Worm (Caenorhabditis elegans) whole organism, L1 larva: ENCODE results near the gene nhr-76.

ENCODE experiments used
- ces-1 ChIP-seq: fragments of 150-350 bp; optimal IDR thresholded peaks from 2 replicates; lab custom pipeline; 2014; ENCODE audit warnings: missing biosample characterization, missing genetic modification reagents, missing genetic modification characterization
- fkh-10 ChIP-seq: sonication (generic microtip); optimal IDR thresholded peaks from 2 replicates; lab custom pipeline; 2017; ENCODE audit warnings: missing biosample characterization, missing genetic modification reagents, missing genetic modification characterization
- isw-1 ChIP-seq: fragments of 200-800 bp; sonication (Bioruptor generic); IDR thresholded peaks from 2 replicates; pipeline ENCODE4 v1.3.6; 2022; ENCODE audit warnings: missing genetic modification characterization, missing compliant biosample characterization
- lin-13 ChIP-seq: fragments of 150-350 bp; optimal IDR thresholded peaks from 2 replicates; lab custom pipeline; 2014; ENCODE audit warnings: missing biosample characterization, missing genetic modification reagents, missing genetic modification characterization
- lin-35 ChIP-seq, 2 experiments: fragments of 150-350 bp; optimal IDR thresholded peaks; 2 replicates each; lab custom pipeline; 2014; ENCODE audit warnings: missing biosample characterization in 2 of 2, missing genetic modification characterization in 2 of 2, missing genetic modification reagents in 2 of 2
- lin-39 ChIP-seq: fragments of 150-350 bp; optimal IDR thresholded peaks from 2 replicates; lab custom pipeline; 2014; ENCODE audit warnings: missing biosample characterization, missing genetic modification reagents, missing genetic modification characterization
- nhr-12 ChIP-seq: sonication (generic microtip); optimal IDR thresholded peaks from 2 replicates; lab custom pipeline; 2017; ENCODE audit warnings: missing biosample characterization, missing genetic modification characterization
- nhr-71 ChIP-seq: sonication (generic microtip); optimal IDR thresholded peaks from 2 replicates; lab custom pipeline; 2016; ENCODE audit warnings: mild to moderate bottlenecking, missing genetic modification characterization, moderate library complexity, missing compliant biosample characterization
- unc-62 ChIP-seq: fragments of 150-350 bp; optimal IDR thresholded peaks from 2 replicates; lab custom pipeline; 2014; ENCODE audit warnings: missing biosample characterization, missing genetic modification reagents, missing genetic modification characterization
- ztf-11 ChIP-seq, 2 experiments: sonication (generic microtip); optimal IDR thresholded peaks; 2 replicates each; lab custom pipeline; 2016 to 2017; ENCODE audit warnings: missing genetic modification characterization in 2 of 2, missing biosample characterization in 1 of 2, missing compliant biosample characterization in 1 of 2

DNA sequence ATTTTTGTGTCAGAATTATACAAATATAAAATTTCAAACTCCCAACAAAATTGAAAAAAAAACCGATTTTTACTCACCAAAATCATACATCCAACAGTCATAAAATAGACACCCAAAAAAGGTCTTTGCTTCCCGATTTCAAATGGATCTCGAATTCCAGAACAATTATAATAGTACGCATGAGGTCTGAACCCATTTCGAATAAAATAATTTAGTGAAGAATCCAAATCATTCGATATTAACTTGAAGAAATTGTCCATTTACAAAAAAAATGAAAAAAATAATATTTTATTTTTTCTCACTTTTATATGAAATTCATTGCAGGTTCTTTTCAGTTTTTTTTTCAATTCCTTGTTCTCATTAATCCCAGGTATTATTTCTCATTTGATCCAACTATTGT lies 25.7 kb upstream of the nhr-76 start, which contains the start of gene srt-59:
- no peak for TF ChIP-seq lin-35 (GFP tag; optimal IDR thresholded peaks at IDR 0.05; lab: Kevin White, UChicago)
- TF ChIP-seq lin-39: no peak
- TF ChIP-seq nhr-12 (tag; lab: Kevin White, UChicago): no peak
- no peak for TF ChIP-seq nhr-71 (tag; lab: Kevin White, UChicago)
- no peak for TF ChIP-seq ces-1 (GFP tag; lab: Kevin White, UChicago)
- TF ChIP-seq unc-62: no peak
- TF ChIP-seq isw-1: no peak
- TF ChIP-seq lin-13: no peak
- no peak for TF ChIP-seq ztf-11 (tag; optimal IDR thresholded peaks at IDR 0.05; lab: Kevin White, UChicago)
- TF ChIP-seq fkh-10 (GFP tag; lab: Kevin White, UChicago): no peak
